Fruit fly (Drosophila melanogaster) whole organism, prepupa: Measurements from ENCODE around the gene CG13045.

ENCODE experiments used
- CG11902 ChIP-seq: fragments of 200-800 bp; sonication (Bioruptor generic); optimal IDR thresholded peaks from 3 replicates; lab custom pipeline; 2016; ENCODE audit warnings: missing biosample characterization, missing genetic modification characterization
- CG3032 ChIP-seq: fragments of 200-800 bp; optimal IDR thresholded peaks from 2 replicates; lab custom pipeline; 2019; ENCODE audit warnings: missing biosample characterization, mild to moderate bottlenecking, missing genetic modification characterization, moderate library complexity
- CG6854 ChIP-seq: fragments of 200-800 bp; sonication (Bioruptor generic); optimal IDR thresholded peaks from 2 replicates; lab custom pipeline; 2017; ENCODE audit warnings: missing biosample characterization, mild to moderate bottlenecking, missing genetic modification characterization
- Ets96B ChIP-seq: fragments of 200-800 bp; optimal IDR thresholded peaks from 2 replicates; lab custom pipeline; 2019; ENCODE audit warnings: missing biosample characterization, mild to moderate bottlenecking, missing genetic modification characterization, moderate library complexity
- Gug ChIP-seq: fragments of 200-800 bp; sonication (Bioruptor generic); IDR thresholded peaks from 2 replicates; pipeline ENCODE4 v1.3.6; 2022; ENCODE audit warnings: missing biosample characterization, missing genetic modification characterization
- Hr39 ChIP-seq: fragments of 200-800 bp; sonication (Bioruptor generic); optimal IDR thresholded peaks from 2 replicates; lab custom pipeline; 2016; ENCODE audit warnings: missing biosample characterization, missing genetic modification characterization
- Hr4 ChIP-seq: fragments of 200-800 bp; sonication (Bioruptor generic); optimal IDR thresholded peaks from 3 replicates; lab custom pipeline; 2016; ENCODE audit warnings: missing biosample characterization, missing genetic modification characterization
- Smox ChIP-seq: fragments of 200-800 bp; sonication (Bioruptor generic); optimal IDR thresholded peaks from 3 replicates; lab custom pipeline; 2016; ENCODE audit warnings: missing biosample characterization, missing genetic modification characterization
- Sox15 ChIP-seq: fragments of 200-800 bp; sonication (Bioruptor generic); optimal IDR thresholded peaks from 3 replicates; lab custom pipeline; 2016; ENCODE audit warnings: missing biosample characterization, missing genetic modification characterization
- dac ChIP-seq: fragments of 200-800 bp; sonication (Bioruptor generic); optimal IDR thresholded peaks from 2 replicates; lab custom pipeline; 2017; ENCODE audit warnings: missing biosample characterization, mild to moderate bottlenecking, missing genetic modification characterization
- fd59A ChIP-seq: fragments of 200-800 bp; sonication (Bioruptor generic); optimal IDR thresholded peaks from 2 replicates; lab custom pipeline; 2017; ENCODE audit warnings: missing biosample characterization, mild to moderate bottlenecking, missing genetic modification characterization, missing genetic modification reagents
- fd85E ChIP-seq: fragments of 200-800 bp; sonication (Bioruptor generic); optimal IDR thresholded peaks from 3 replicates; lab custom pipeline; 2016; ENCODE audit warnings: missing biosample characterization, missing genetic modification characterization

dm6 chr3L:16303982-16304381 lies 13.2 kb upstream of the CG13045 start, which contains the start of gene CG43249:
- TF ChIP-seq Sox15 (no peak), dac (no peak), CG11902 (GFP tag; lab: Kevin White, UChicago) (no peak), CG6854 (GFP tag; lab: Kevin White, UChicago) (no peak), CG3032 (tag; lab: Kevin White, UChicago) (no peak), Hr39 (GFP tag; lab: Kevin White, UChicago) (no peak), Smox (GFP tag; lab: Kevin White, UChicago) (no peak), fd85E (no peak), fd59A (GFP tag; lab: Kevin White, UChicago) (no peak), Ets96B (tag; lab: Kevin White, UChicago) (no peak), Gug (no peak), Hr4 (GFP tag; lab: Kevin White, UChicago) (no peak)
